Worm (Caenorhabditis elegans) whole organism, L4 larva: ENCODE measurements around the gene ZK105.14.
A peak's percentile ranks its signal among the peaks of the same experiment; 100 is the strongest.

Experiments used
- D1046.2 ChIP-seq: fragments of 200-800 bp; sonication (Bioruptor generic); IDR thresholded peaks from 2 replicates; pipeline ENCODE4 v1.3.6; 2022; ENCODE audit warnings: missing genetic modification characterization, missing compliant biosample characterization
- F10B5.3 ChIP-seq: sonication (generic microtip); optimal IDR thresholded peaks from 2 replicates; lab custom pipeline; 2016; ENCODE audit warnings: mild to moderate bottlenecking, missing genetic modification characterization, missing compliant biosample characterization
- F26F4.8 ChIP-seq: fragments of 200-800 bp; sonication (Bioruptor generic); conservative IDR thresholded peaks from 2 replicates; pipeline ENCODE4 v1.3.6; 2022; ENCODE audit warnings: missing genetic modification characterization, missing compliant biosample characterization
- F44E2.7 ChIP-seq: fragments of 200-800 bp; sonication (Bioruptor generic); IDR thresholded peaks from 2 replicates; pipeline ENCODE4 v2.1.2; 2022; ENCODE audit warnings: missing genetic modification characterization, missing compliant biosample characterization
- F49E8.2 ChIP-seq: sonication (generic microtip); optimal IDR thresholded peaks from 2 replicates; lab custom pipeline; 2016; ENCODE audit warnings: missing compliant biosample characterization, mild to moderate bottlenecking, missing genetic modification characterization, borderline replicate concordance
- T20F7.1 ChIP-seq: fragments of 200-800 bp; sonication (Bioruptor generic); optimal IDR thresholded peaks from 2 replicates; lab custom pipeline; 2018; ENCODE audit warnings: mild to moderate bottlenecking, missing genetic modification characterization, missing compliant biosample characterization
- Y5F2A.4 ChIP-seq: fragments of 200-800 bp; sonication (Bioruptor generic); optimal IDR thresholded peaks from 2 replicates; lab custom pipeline; 2018; ENCODE audit warnings: mild to moderate bottlenecking, missing genetic modification characterization, missing compliant biosample characterization
- Y75B8A.6 ChIP-seq: fragments of 200-800 bp; sonication (Bioruptor generic); IDR thresholded peaks from 2 replicates; pipeline ENCODE4 v1.3.6; 2022; ENCODE audit warnings: missing genetic modification reagents, missing genetic modification characterization, missing compliant biosample characterization
- ZK546.5 ChIP-seq, 2 experiments: sonication (generic microtip); optimal IDR thresholded peaks; 2 replicates each; lab custom pipeline; 2017; ENCODE audit warnings: missing biosample characterization in 2 of 2, missing genetic modification characterization in 2 of 2
- aha-1 ChIP-seq: fragments of 150-350 bp; peaks from one replicate; lab custom pipeline; 2014; ENCODE audit warnings: missing biosample characterization, missing genetic modification characterization
- aly-2 ChIP-seq: sonication (generic microtip); optimal IDR thresholded peaks from 2 replicates; lab custom pipeline; 2018; ENCODE audit warnings: missing biosample characterization, missing genetic modification characterization
- ama-1 ChIP-seq: fragments of 150-350 bp; optimal IDR thresholded peaks from 2 replicates; lab custom pipeline; 2014; ENCODE audit warnings: inconsistent platforms, mixed read lengths
- ceh-20 ChIP-seq: fragments of 200-800 bp; sonication (Bioruptor generic); IDR thresholded peaks from 2 replicates; pipeline ENCODE4 v1.3.6; 2022; ENCODE audit warnings: missing genetic modification reagents, missing genetic modification characterization, missing compliant biosample characterization
- ceh-62 ChIP-seq: sonication (generic microtip); optimal IDR thresholded peaks from 2 replicates; lab custom pipeline; 2017; ENCODE audit warnings: missing biosample characterization, missing genetic modification characterization
- ces-1 ChIP-seq: fragments of 150-350 bp; sonication (generic microtip); optimal IDR thresholded peaks from 4 replicates; lab custom pipeline; 2014; ENCODE audit warnings: missing biosample characterization, missing genetic modification reagents, missing genetic modification characterization
- cey-2 ChIP-seq: sonication (generic microtip); optimal IDR thresholded peaks from 3 replicates; lab custom pipeline; 2017; ENCODE audit warnings: missing genetic modification characterization, mild to moderate bottlenecking, missing compliant biosample characterization, antibody characterized with exemption, borderline replicate concordance; ENCODE audit not compliant: insufficient read depth
- daf-16 ChIP-seq, 3 experiments: sonication (generic microtip); optimal IDR thresholded peaks; 2 replicates each; lab custom pipeline; 2016 to 2017; ENCODE audit warnings: missing genetic modification characterization in 3 of 3, missing genetic modification reagents in 3 of 3, mild to moderate bottlenecking in 2 of 3, missing compliant biosample characterization in 2 of 3, missing biosample characterization in 1 of 3, moderate library complexity in 1 of 3
- daf-19 ChIP-seq: fragments of 200-800 bp; sonication (Bioruptor generic); conservative IDR thresholded peaks from 2 replicates; pipeline ENCODE4 v1.3.6; 2022; ENCODE audit warnings: missing genetic modification characterization, missing compliant biosample characterization
- daf-8 ChIP-seq: fragments of 200-800 bp; sonication (Bioruptor generic); IDR thresholded peaks from 2 replicates; pipeline ENCODE4 v1.3.6; 2022; ENCODE audit warnings: missing genetic modification characterization, missing compliant biosample characterization
- dmd-6 ChIP-seq: fragments of 200-800 bp; sonication (Bioruptor generic); IDR thresholded peaks from 2 replicates; pipeline ENCODE4 v1.3.6; 2022; ENCODE audit warnings: missing genetic modification reagents, missing genetic modification characterization, missing compliant biosample characterization
- dmd-8 ChIP-seq: fragments of 200-800 bp; sonication (Bioruptor generic); IDR thresholded peaks from 2 replicates; pipeline ENCODE4 v1.3.6; 2022; ENCODE audit warnings: missing genetic modification characterization, missing compliant biosample characterization
- duxl-1 ChIP-seq: sonication (generic microtip); optimal IDR thresholded peaks from 2 replicates; lab custom pipeline; 2016; ENCODE audit warnings: mild to moderate bottlenecking, missing genetic modification characterization, moderate library complexity, missing compliant biosample characterization; ENCODE audit not compliant: poor library complexity
- hlh-11 ChIP-seq: fragments of 200-800 bp; sonication (Bioruptor generic); optimal IDR thresholded peaks from 2 replicates; lab custom pipeline; 2018; ENCODE audit warnings: mild to moderate bottlenecking, missing genetic modification characterization, missing compliant biosample characterization
- hmg-1.1 ChIP-seq: fragments of 200-800 bp; sonication (Bioruptor generic); IDR thresholded peaks from 2 replicates; pipeline ENCODE4 v1.3.6; 2022; ENCODE audit warnings: missing genetic modification reagents, missing genetic modification characterization, missing compliant biosample characterization
- jun-1 ChIP-seq: fragments of 150-350 bp; optimal IDR thresholded peaks from 2 replicates; lab custom pipeline; 2014; ENCODE audit warnings: missing biosample characterization, missing genetic modification reagents, missing genetic modification characterization
- lim-7 ChIP-seq: fragments of 200-800 bp; sonication (Bioruptor generic); IDR thresholded peaks from 2 replicates; pipeline ENCODE4 v1.3.6; 2022; ENCODE audit warnings: missing genetic modification characterization, missing compliant biosample characterization
- lin-38 ChIP-seq: fragments of 200-800 bp; sonication (Bioruptor generic); IDR thresholded peaks from 2 replicates; pipeline ENCODE4 v1.3.6; 2022; ENCODE audit warnings: missing genetic modification reagents, missing genetic modification characterization, missing compliant biosample characterization
- lir-3 ChIP-seq: sonication (generic microtip); optimal IDR thresholded peaks from 2 replicates; lab custom pipeline; 2016; ENCODE audit warnings: mild to moderate bottlenecking, missing genetic modification characterization, missing compliant biosample characterization
- mdl-1 ChIP-seq, 2 experiments: fragments of 150-350 bp in 1 of 2; sonication (generic microtip) in 1 of 2; optimal IDR thresholded peaks; 2 replicates each; lab custom pipeline; 2014 to 2017; ENCODE audit warnings: missing biosample characterization in 2 of 2, missing genetic modification characterization in 2 of 2
- mes-2 ChIP-seq: sonication (generic microtip); optimal IDR thresholded peaks from 2 replicates; lab custom pipeline; 2016; ENCODE audit warnings: missing genotype, mild to moderate bottlenecking, missing genetic modification characterization, missing compliant biosample characterization; ENCODE audit not compliant: poor library complexity, severe bottlenecking
- nhr-102 ChIP-seq: sonication (generic microtip); optimal IDR thresholded peaks from 2 replicates; lab custom pipeline; 2016; ENCODE audit warnings: mild to moderate bottlenecking, missing genetic modification characterization, moderate library complexity, missing compliant biosample characterization
- nhr-11 ChIP-seq: fragments of 150-350 bp; optimal IDR thresholded peaks from 2 replicates; lab custom pipeline; 2014; ENCODE audit warnings: missing biosample characterization, missing genetic modification characterization
- nhr-111 ChIP-seq: fragments of 200-800 bp; sonication (Bioruptor generic); optimal IDR thresholded peaks from 2 replicates; lab custom pipeline; 2018; ENCODE audit warnings: mild to moderate bottlenecking, missing genetic modification characterization, missing compliant biosample characterization
- nhr-237 ChIP-seq: sonication (generic microtip); optimal IDR thresholded peaks from 2 replicates; lab custom pipeline; 2017; ENCODE audit warnings: missing biosample characterization, missing genetic modification characterization
- nhr-25 ChIP-seq: sonication (generic microtip); optimal IDR thresholded peaks from 2 replicates; lab custom pipeline; 2017; ENCODE audit warnings: missing genetic modification characterization, mild to moderate bottlenecking, missing compliant biosample characterization, antibody characterized with exemption, moderate library complexity, borderline replicate concordance; ENCODE audit not compliant: insufficient read depth
- nhr-28 ChIP-seq: fragments of 150-350 bp; optimal IDR thresholded peaks from 2 replicates; lab custom pipeline; 2014; ENCODE audit warnings: missing biosample characterization, missing genetic modification characterization
- nhr-42 ChIP-seq: fragments of 200-800 bp; sonication (Bioruptor generic); IDR thresholded peaks from 2 replicates; pipeline ENCODE4 v1.3.6; 2022; ENCODE audit warnings: missing genetic modification characterization, missing compliant biosample characterization
- nhr-48 ChIP-seq: sonication (generic microtip); optimal IDR thresholded peaks from 2 replicates; lab custom pipeline; 2016; ENCODE audit warnings: mild to moderate bottlenecking, missing genetic modification characterization, missing compliant biosample characterization
- pha-4 ChIP-seq, 2 experiments: fragments of 150-350 bp in 1 of 2; fragments of 200-800 bp in 1 of 2; sonication (Bioruptor generic) in 1 of 2; IDR thresholded peaks in 1 of 2; optimal IDR thresholded peaks in 1 of 2; 2 replicates each; pipeline versions ENCODE4 v1.3.6 to Lab custom; 2014 to 2022; ENCODE audit warnings: missing genetic modification characterization in 2 of 2, missing genetic modification reagents in 2 of 2, missing biosample characterization in 1 of 2, missing compliant biosample characterization in 1 of 2
- set-16 ChIP-seq: fragments of 200-800 bp; sonication (Bioruptor generic); IDR thresholded peaks from 2 replicates; pipeline ENCODE4 v1.3.6; 2022; ENCODE audit warnings: missing genetic modification reagents, missing genetic modification characterization, missing compliant biosample characterization
- skn-1 ChIP-seq: fragments of 150-350 bp; optimal IDR thresholded peaks from 2 replicates; lab custom pipeline; 2014; ENCODE audit warnings: missing biosample characterization, missing genetic modification characterization
- snpc-1.2 ChIP-seq: fragments of 200-800 bp; sonication (Bioruptor generic); IDR thresholded peaks from 2 replicates; pipeline ENCODE4 v1.3.6; 2022; ENCODE audit warnings: missing genetic modification reagents, missing genetic modification characterization, missing compliant biosample characterization
- snpc-4 ChIP-seq: fragments of 150-350 bp; optimal IDR thresholded peaks from 2 replicates; lab custom pipeline; 2014; ENCODE audit warnings: missing biosample characterization, missing genetic modification characterization
- spr-3 ChIP-seq: fragments of 200-800 bp; sonication (Bioruptor generic); optimal IDR thresholded peaks from 2 replicates; lab custom pipeline; 2018; ENCODE audit warnings: mild to moderate bottlenecking, missing genetic modification characterization, missing compliant biosample characterization
- tra-1 ChIP-seq: fragments of 200-800 bp; sonication (Bioruptor generic); IDR thresholded peaks from 2 replicates; pipeline ENCODE4 v1.3.6; 2022; ENCODE audit warnings: missing genetic modification reagents, missing genetic modification characterization, missing compliant biosample characterization
- unc-130 ChIP-seq: sonication (generic microtip); optimal IDR thresholded peaks from 2 replicates; lab custom pipeline; 2016; ENCODE audit warnings: missing genetic modification reagents, missing genetic modification characterization, missing compliant biosample characterization
- unc-62 ChIP-seq, 3 experiments: fragments of 150-350 bp in 1 of 3; sonication (generic microtip); optimal IDR thresholded peaks in 2 of 3; peaks in 1 of 3; 1 replicate in 1 of 3; 2 replicates in 2 of 3; lab custom pipeline; 2014 to 2017; ENCODE audit warnings: missing biosample characterization in 3 of 3, missing genetic modification characterization in 3 of 3, missing genetic modification reagents in 3 of 3, missing genotype in 1 of 3
- zag-1 ChIP-seq: fragments of 150-350 bp; optimal IDR thresholded peaks from 2 replicates; lab custom pipeline; 2014; ENCODE audit warnings: missing biosample characterization, missing genetic modification characterization
- ztf-11 ChIP-seq: fragments of 150-350 bp; optimal IDR thresholded peaks from 2 replicates; lab custom pipeline; 2014; ENCODE audit warnings: missing biosample characterization, missing genetic modification characterization
- ztf-7 ChIP-seq: fragments of 150-350 bp; optimal IDR thresholded peaks from 2 replicates; lab custom pipeline; 2014; ENCODE audit warnings: missing biosample characterization, missing genetic modification characterization

The ZK105.14 gene

ce11 chrV:7745903-7746302 is 24.1 kb upstream of the ZK105.14 start (continued):
- TF ChIP-seq jun-1 (tag; lab: Kevin White, UChicago) (no peak), nhr-28 (tag; lab: Kevin White, UChicago) (no peak), lim-7 (no peak), nhr-102 (no peak), ceh-62 (tag; lab: Kevin White, UChicago) (no peak), snpc-4 (no peak), snpc-1.2 (GFP tag; lab: Robert Waterston, UW) (no peak), nhr-11 (tag; lab: Kevin White, UChicago) (no peak), set-16 (GFP tag; lab: Robert Waterston, UW) (peak; percentile 73), dmd-8 (GFP tag; lab: Robert Waterston, UW) (no peak), duxl-1 (tag; lab: Kevin White, UChicago) (no peak), ces-1 (GFP tag; lab: Kevin White, UChicago) (no peak), daf-19 (GFP tag; lab: Robert Waterston, UW) (no peak), zag-1 (no peak), F10B5.3 (tag; lab: Kevin White, UChicago) (no peak), nhr-237 (tag; lab: Kevin White, UChicago) (no peak), F49E8.2 (tag; lab: Kevin White, UChicago) (no peak), nhr-111 (GFP tag; lab: Kevin White, UChicago) (no peak), daf-16 (GFP tag; optimal IDR thresholded peaks at IDR 0.05; lab: Kevin White, UChicago) (no peak), daf-16 (tag; optimal IDR thresholded peaks at IDR 0.05; lab: Kevin White, UChicago) (no peak), aly-2 (tag; lab: Kevin White, UChicago) (no peak), nhr-42 (GFP tag; lab: Robert Waterston, UW) (no peak), mdl-1 (tag; optimal IDR thresholded peaks at IDR 0.05; lab: Kevin White, UChicago) (no peak), tra-1 (GFP tag; lab: Robert Waterston, UW) (0 out of 2 replicates have a peak, but pooled peaks have one; percentile 59), ztf-11 (tag; lab: Kevin White, UChicago) (no peak), Y5F2A.4 (GFP tag; lab: Kevin White, UChicago) (no peak), unc-62 (GFP tag; optimal IDR thresholded peaks at IDR 0.05 in 1 of 2; lab: Kevin White, UChicago) (peak in 1 of 2 experiments; percentile 93), unc-62 (tag; optimal IDR thresholded peaks at IDR 0.05; lab: Kevin White, UChicago) (no peak), ztf-7 (no peak), T20F7.1 (no peak), ZK546.5 (tag; optimal IDR thresholded peaks at IDR 0.05; lab: Kevin White, UChicago) (no peak), nhr-25 (no peak), unc-130 (GFP tag; lab: Kevin White, UChicago) (no peak), pha-4 (GFP tag; IDR thresholded peaks at IDR 0.05; lab: Robert Waterston, UW) (no peak), pha-4 (tag; optimal IDR thresholded peaks at IDR 0.05; lab: Kevin White, UChicago) (no peak), mes-2 (no peak), F26F4.8 (no peak), nhr-48 (no peak), ama-1 (no peak), ceh-20 (GFP tag; lab: Robert Waterston, UW) (0 out of 2 replicates have a peak, but pooled peaks have one; percentile 26), hlh-11 (tag; lab: Kevin White, UChicago) (peak; percentile 12), cey-2 (tag; lab: Kevin White, UChicago) (no peak), lin-38 (GFP tag; lab: Robert Waterston, UW) (no peak), hmg-1.1 (0 out of 2 replicates have a peak, but pooled peaks have one; percentile 16), skn-1 (no peak), spr-3 (GFP tag; lab: Kevin White, UChicago) (no peak), daf-8 (GFP tag; lab: Robert Waterston, UW) (no peak), lir-3 (tag; lab: Kevin White, UChicago) (no peak), Y75B8A.6 (GFP tag; lab: Robert Waterston, UW) (no peak), dmd-6 (peak; percentile 63), D1046.2 (GFP tag; lab: Robert Waterston, UW) (no peak), aha-1 (tag; lab: Kevin White, UChicago) (no peak), F44E2.7 (GFP tag; lab: Robert Waterston, UW) (no peak)
